Worm (Caenorhabditis elegans) whole organism, L4 larva: Measurements from ENCODE around the gene sru-35.
A peak's percentile ranks its signal among the peaks of the same experiment; 100 is the strongest.

Source experiments
- D1046.2 ChIP-seq: fragments of 200-800 bp; sonication (Bioruptor generic); IDR thresholded peaks from 2 replicates; pipeline ENCODE4 v1.3.6; 2022; ENCODE audit warnings: missing genetic modification characterization, missing compliant biosample characterization
- F26F4.8 ChIP-seq: fragments of 200-800 bp; sonication (Bioruptor generic); conservative IDR thresholded peaks from 2 replicates; pipeline ENCODE4 v1.3.6; 2022; ENCODE audit warnings: missing genetic modification characterization, missing compliant biosample characterization
- T26A8.4 ChIP-seq: fragments of 200-800 bp; sonication (Bioruptor generic); IDR thresholded peaks from 2 replicates; pipeline ENCODE4 v1.3.6; 2022; ENCODE audit warnings: missing genetic modification characterization, missing compliant biosample characterization
- Y105C5A.15 ChIP-seq: fragments of 200-800 bp; sonication (Bioruptor generic); IDR thresholded peaks from 2 replicates; pipeline ENCODE4 v1.3.6; 2022; ENCODE audit warnings: missing genetic modification characterization, missing compliant biosample characterization
- Y5F2A.4 ChIP-seq: fragments of 200-800 bp; sonication (Bioruptor generic); optimal IDR thresholded peaks from 2 replicates; lab custom pipeline; 2018; ENCODE audit warnings: mild to moderate bottlenecking, missing genetic modification characterization, missing compliant biosample characterization
- Y75B8A.6 ChIP-seq: fragments of 200-800 bp; sonication (Bioruptor generic); IDR thresholded peaks from 2 replicates; pipeline ENCODE4 v1.3.6; 2022; ENCODE audit warnings: missing genetic modification reagents, missing genetic modification characterization, missing compliant biosample characterization
- ZK546.5 ChIP-seq, 2 experiments: sonication (generic microtip); optimal IDR thresholded peaks; 2 replicates each; lab custom pipeline; 2017; ENCODE audit warnings: missing biosample characterization in 2 of 2, missing genetic modification characterization in 2 of 2
- aha-1 ChIP-seq: fragments of 150-350 bp; peaks from one replicate; lab custom pipeline; 2014; ENCODE audit warnings: missing biosample characterization, missing genetic modification characterization
- ama-1 ChIP-seq: fragments of 150-350 bp; optimal IDR thresholded peaks from 2 replicates; lab custom pipeline; 2014; ENCODE audit warnings: inconsistent platforms, mixed read lengths
- arid-1 ChIP-seq: fragments of 200-800 bp; sonication (Bioruptor generic); conservative IDR thresholded peaks from 2 replicates; pipeline ENCODE4 v1.3.6; 2022; ENCODE audit warnings: missing genetic modification reagents, missing genetic modification characterization, missing compliant biosample characterization
- attf-4 ChIP-seq: sonication (generic microtip); optimal IDR thresholded peaks from 3 replicates; lab custom pipeline; 2017; ENCODE audit warnings: missing biosample characterization, missing genetic modification characterization
- ceh-20 ChIP-seq: fragments of 200-800 bp; sonication (Bioruptor generic); IDR thresholded peaks from 2 replicates; pipeline ENCODE4 v1.3.6; 2022; ENCODE audit warnings: missing genetic modification reagents, missing genetic modification characterization, missing compliant biosample characterization
- ceh-28 ChIP-seq: fragments of 150-350 bp; optimal IDR thresholded peaks from 2 replicates; lab custom pipeline; 2014; ENCODE audit warnings: missing biosample characterization, missing genetic modification reagents, missing genetic modification characterization
- ceh-82 ChIP-seq: sonication (generic microtip); optimal IDR thresholded peaks from 2 replicates; lab custom pipeline; 2017; ENCODE audit warnings: missing biosample characterization, missing genetic modification characterization
- cey-2 ChIP-seq: sonication (generic microtip); optimal IDR thresholded peaks from 3 replicates; lab custom pipeline; 2017; ENCODE audit warnings: missing genetic modification characterization, mild to moderate bottlenecking, missing compliant biosample characterization, antibody characterized with exemption, borderline replicate concordance; ENCODE audit not compliant: insufficient read depth
- ctbp-1 ChIP-seq: fragments of 200-800 bp; sonication (Bioruptor generic); IDR thresholded peaks from 2 replicates; pipeline ENCODE4 v1.3.6; 2022; ENCODE audit warnings: missing genetic modification reagents, missing genetic modification characterization, missing compliant biosample characterization
- daf-16 ChIP-seq, 3 experiments: sonication (generic microtip); optimal IDR thresholded peaks; 2 replicates each; lab custom pipeline; 2016 to 2017; ENCODE audit warnings: missing genetic modification characterization in 3 of 3, missing genetic modification reagents in 3 of 3, mild to moderate bottlenecking in 2 of 3, missing compliant biosample characterization in 2 of 3, missing biosample characterization in 1 of 3, moderate library complexity in 1 of 3
- daf-8 ChIP-seq: fragments of 200-800 bp; sonication (Bioruptor generic); IDR thresholded peaks from 2 replicates; pipeline ENCODE4 v1.3.6; 2022; ENCODE audit warnings: missing genetic modification characterization, missing compliant biosample characterization
- dmd-6 ChIP-seq: fragments of 200-800 bp; sonication (Bioruptor generic); IDR thresholded peaks from 2 replicates; pipeline ENCODE4 v1.3.6; 2022; ENCODE audit warnings: missing genetic modification reagents, missing genetic modification characterization, missing compliant biosample characterization
- fos-1 ChIP-seq: fragments of 150-350 bp; optimal IDR thresholded peaks from 2 replicates; lab custom pipeline; 2014; ENCODE audit warnings: missing biosample characterization, missing genetic modification characterization
- hif-1 ChIP-seq, 2 experiments: sonication (generic microtip); optimal IDR thresholded peaks; 2 replicates each; lab custom pipeline; 2016 to 2017; ENCODE audit warnings: missing compliant biosample characterization in 2 of 2, missing genetic modification characterization in 2 of 2, missing genetic modification reagents in 2 of 2, missing genotype in 2 of 2, mild to moderate bottlenecking in 1 of 2
- hmg-1.1 ChIP-seq: fragments of 200-800 bp; sonication (Bioruptor generic); IDR thresholded peaks from 2 replicates; pipeline ENCODE4 v1.3.6; 2022; ENCODE audit warnings: missing genetic modification reagents, missing genetic modification characterization, missing compliant biosample characterization
- jun-1 ChIP-seq: fragments of 150-350 bp; optimal IDR thresholded peaks from 2 replicates; lab custom pipeline; 2014; ENCODE audit warnings: missing biosample characterization, missing genetic modification reagents, missing genetic modification characterization
- lin-13 ChIP-seq: fragments of 150-350 bp; optimal IDR thresholded peaks from 2 replicates; lab custom pipeline; 2014; ENCODE audit warnings: missing biosample characterization, missing genetic modification reagents, missing genetic modification characterization
- lin-39 ChIP-seq: fragments of 150-350 bp; optimal IDR thresholded peaks from 2 replicates; lab custom pipeline; 2014; ENCODE audit warnings: missing biosample characterization, missing genetic modification reagents, missing genetic modification characterization
- lsy-2 ChIP-seq, 2 experiments: fragments of 150-350 bp in 1 of 2; sonication (generic microtip) in 1 of 2; optimal IDR thresholded peaks; 2 replicates each; lab custom pipeline; 2014 to 2017; ENCODE audit warnings: missing biosample characterization in 2 of 2, missing genetic modification characterization in 2 of 2
- madf-5 ChIP-seq, 2 experiments: fragments of 200-800 bp; sonication (Bioruptor generic); IDR thresholded peaks; 2 replicates each; pipeline ENCODE4 v1.3.6; 2022; ENCODE audit warnings: missing compliant biosample characterization in 2 of 2, missing genetic modification characterization in 2 of 2
- madf-9 ChIP-seq: fragments of 200-800 bp; sonication (Bioruptor generic); conservative IDR thresholded peaks from 2 replicates; pipeline ENCODE4 v1.3.6; 2022; ENCODE audit warnings: missing genetic modification reagents, missing genetic modification characterization, missing compliant biosample characterization
- mdt-29 ChIP-seq: fragments of 200-800 bp; sonication (Bioruptor generic); IDR thresholded peaks from 2 replicates; pipeline ENCODE4 v1.3.6; 2022; ENCODE audit warnings: missing genetic modification reagents, missing genetic modification characterization, missing compliant biosample characterization
- mep-1 ChIP-seq: fragments of 150-350 bp; sonication (generic microtip); optimal IDR thresholded peaks from 3 replicates; lab custom pipeline; 2014; ENCODE audit warnings: missing biosample characterization, missing genetic modification characterization
- nhr-10 ChIP-seq: fragments of 150-350 bp; optimal IDR thresholded peaks from 2 replicates; lab custom pipeline; 2014; ENCODE audit warnings: missing biosample characterization, missing genetic modification characterization
- nhr-237 ChIP-seq: sonication (generic microtip); optimal IDR thresholded peaks from 2 replicates; lab custom pipeline; 2017; ENCODE audit warnings: missing biosample characterization, missing genetic modification characterization
- nhr-28 ChIP-seq: fragments of 150-350 bp; optimal IDR thresholded peaks from 2 replicates; lab custom pipeline; 2014; ENCODE audit warnings: missing biosample characterization, missing genetic modification characterization
- nhr-42 ChIP-seq: fragments of 200-800 bp; sonication (Bioruptor generic); IDR thresholded peaks from 2 replicates; pipeline ENCODE4 v1.3.6; 2022; ENCODE audit warnings: missing genetic modification characterization, missing compliant biosample characterization
- nhr-6 ChIP-seq: fragments of 150-350 bp; optimal IDR thresholded peaks from 2 replicates; lab custom pipeline; 2014; ENCODE audit warnings: missing biosample characterization, missing genetic modification characterization
- nhr-77 ChIP-seq: fragments of 150-350 bp; optimal IDR thresholded peaks from 2 replicates; lab custom pipeline; 2014; ENCODE audit warnings: missing biosample characterization, missing genetic modification characterization
- php-3 ChIP-seq: fragments of 200-800 bp; sonication (Bioruptor generic); IDR thresholded peaks from 2 replicates; pipeline ENCODE4 v1.3.6; 2022; ENCODE audit warnings: missing genetic modification reagents, missing genetic modification characterization, missing compliant biosample characterization
- pqm-1 ChIP-seq: sonication (generic microtip); optimal IDR thresholded peaks from 2 replicates; lab custom pipeline; 2017; ENCODE audit warnings: missing biosample characterization, missing genetic modification characterization
- saeg-2 ChIP-seq: fragments of 200-800 bp; sonication (Bioruptor generic); IDR thresholded peaks from 2 replicates; pipeline ENCODE4 v1.3.6; 2022; ENCODE audit warnings: missing genetic modification reagents, missing genetic modification characterization, missing compliant biosample characterization
- sdz-12 ChIP-seq: fragments of 200-800 bp; sonication (Bioruptor generic); optimal IDR thresholded peaks from 2 replicates; lab custom pipeline; 2018; ENCODE audit warnings: mild to moderate bottlenecking, missing genetic modification characterization, missing compliant biosample characterization
- skn-1 ChIP-seq: fragments of 150-350 bp; optimal IDR thresholded peaks from 2 replicates; lab custom pipeline; 2014; ENCODE audit warnings: missing biosample characterization, missing genetic modification characterization
- snpc-4 ChIP-seq: fragments of 150-350 bp; optimal IDR thresholded peaks from 2 replicates; lab custom pipeline; 2014; ENCODE audit warnings: missing biosample characterization, missing genetic modification characterization
- spr-3 ChIP-seq: fragments of 200-800 bp; sonication (Bioruptor generic); optimal IDR thresholded peaks from 2 replicates; lab custom pipeline; 2018; ENCODE audit warnings: mild to moderate bottlenecking, missing genetic modification characterization, missing compliant biosample characterization
- tra-1 ChIP-seq: fragments of 200-800 bp; sonication (Bioruptor generic); IDR thresholded peaks from 2 replicates; pipeline ENCODE4 v1.3.6; 2022; ENCODE audit warnings: missing genetic modification reagents, missing genetic modification characterization, missing compliant biosample characterization
- unc-62 ChIP-seq, 3 experiments: fragments of 150-350 bp in 1 of 3; sonication (generic microtip); optimal IDR thresholded peaks in 2 of 3; peaks in 1 of 3; 1 replicate in 1 of 3; 2 replicates in 2 of 3; lab custom pipeline; 2014 to 2017; ENCODE audit warnings: missing biosample characterization in 3 of 3, missing genetic modification characterization in 3 of 3, missing genetic modification reagents in 3 of 3, missing genotype in 1 of 3
- vab-7 ChIP-seq: fragments of 200-800 bp; sonication (Bioruptor generic); IDR thresholded peaks from 2 replicates; pipeline ENCODE4 v1.3.6; 2022; ENCODE audit warnings: missing genetic modification reagents, missing genetic modification characterization, missing compliant biosample characterization
- zag-1 ChIP-seq: fragments of 150-350 bp; optimal IDR thresholded peaks from 2 replicates; lab custom pipeline; 2014; ENCODE audit warnings: missing biosample characterization, missing genetic modification characterization
- zfp-2 ChIP-seq: sonication (generic microtip); optimal IDR thresholded peaks from 2 replicates; lab custom pipeline; 2016; ENCODE audit warnings: mild to moderate bottlenecking, missing genetic modification characterization, missing compliant biosample characterization
- zip-11 ChIP-seq: fragments of 200-800 bp; sonication (Bioruptor generic); IDR thresholded peaks from 2 replicates; pipeline ENCODE4 v1.3.6; 2022; ENCODE audit warnings: missing genetic modification characterization, missing compliant biosample characterization
- ztf-11 ChIP-seq: fragments of 150-350 bp; optimal IDR thresholded peaks from 2 replicates; lab custom pipeline; 2014; ENCODE audit warnings: missing biosample characterization, missing genetic modification characterization

The sru-35 gene

ce11 chrIV:8743654-8744332 is 46.3 kb downstream of the sru-35 start, which contains the start of gene F21D5.7:
Gene F21D5.7, minus strand, starts transcription at chrIV:8743704.
- peak; percentile 35 for TF ChIP-seq lin-13 (GFP tag; lab: Kevin White, UChicago)
- no peak for TF ChIP-seq ztf-11 (tag; lab: Kevin White, UChicago)
- no peak for TF ChIP-seq tra-1 (GFP tag; lab: Robert Waterston, UW)
- TF ChIP-seq mep-1 (tag; lab: Kevin White, UChicago) = peak; percentile 80
- peak; percentile 94; the same call in 1 of the 2 replicates for TF ChIP-seq T26A8.4
- TF ChIP-seq dmd-6 (GFP tag; lab: Robert Waterston, UW) = no peak; the same call in none of the 2 replicates
- no peak for TF ChIP-seq cey-2 (tag; lab: Kevin White, UChicago)
- peak in 1 of 2 experiments; percentile 90 for TF ChIP-seq lsy-2 (tag; optimal IDR thresholded peaks at IDR 0.05; lab: Kevin White, UChicago)
- TF ChIP-seq lin-39 (tag; lab: Kevin White, UChicago) = no peak
- TF ChIP-seq unc-62 (GFP tag; optimal IDR thresholded peaks at IDR 0.05 in 1 of 2; lab: Kevin White, UChicago) = peak in 1 of 2 experiments; percentile 51
- no peak for TF ChIP-seq unc-62 (tag; optimal IDR thresholded peaks at IDR 0.05; lab: Kevin White, UChicago)
- TF ChIP-seq vab-7 (GFP tag; lab: Robert Waterston, UW) = no peak
- TF ChIP-seq jun-1 (tag; lab: Kevin White, UChicago) = no peak
- TF ChIP-seq madf-9 (GFP tag; lab: Robert Waterston, UW) = 0 out of 2 replicates have a peak, but pooled peaks have one; percentile 37
- peak; percentile 58 for TF ChIP-seq nhr-77 (tag; lab: Kevin White, UChicago)
- no peak for TF ChIP-seq D1046.2 (GFP tag; lab: Robert Waterston, UW)
- TF ChIP-seq hif-1 (tag; optimal IDR thresholded peaks at IDR 0.05; lab: Kevin White, UChicago) = peak in 1 of 2 experiments; percentile 44
- TF ChIP-seq skn-1 = no peak
- no peak for TF ChIP-seq Y105C5A.15
- TF ChIP-seq ZK546.5 (tag; optimal IDR thresholded peaks at IDR 0.05; lab: Kevin White, UChicago) = no peak
- no peak for TF ChIP-seq snpc-4 (tag; lab: Kevin White, UChicago)
- no peak for TF ChIP-seq saeg-2 (GFP tag; lab: Robert Waterston, UW)
- TF ChIP-seq ctbp-1 = peak; percentile 24; the same call in 1 of the 2 replicates
- TF ChIP-seq Y5F2A.4 = no peak
- no peak for TF ChIP-seq attf-4 (tag; lab: Kevin White, UChicago)
- no peak for TF ChIP-seq nhr-237 (tag; lab: Kevin White, UChicago)
- TF ChIP-seq daf-16 (GFP tag; optimal IDR thresholded peaks at IDR 0.05; lab: Kevin White, UChicago) = peak in 1 of 2 experiments; percentile 34
- peak; percentile 70 for TF ChIP-seq daf-16 (tag; optimal IDR thresholded peaks at IDR 0.05; lab: Kevin White, UChicago)
- TF ChIP-seq madf-5 (GFP tag; IDR thresholded peaks at IDR 0.05; lab: Robert Waterston, UW) = no peak
- no peak for TF ChIP-seq zip-11 (GFP tag; lab: Robert Waterston, UW)
- TF ChIP-seq mdt-29 (GFP tag; lab: Robert Waterston, UW) = no peak
- no peak for TF ChIP-seq Y75B8A.6 (GFP tag; lab: Robert Waterston, UW)
- no peak for TF ChIP-seq zfp-2 (tag; lab: Kevin White, UChicago)
- no peak for TF ChIP-seq ceh-82 (tag; lab: Kevin White, UChicago)
- TF ChIP-seq aha-1 (tag; lab: Kevin White, UChicago) = peak; percentile 76
- no peak for TF ChIP-seq zag-1 (tag; lab: Kevin White, UChicago)
- TF ChIP-seq ceh-20 (GFP tag; lab: Robert Waterston, UW) = no peak
- peak; percentile 46 for TF ChIP-seq nhr-6 (tag; lab: Kevin White, UChicago)
- TF ChIP-seq ceh-28 = peak; percentile 33
- peak; percentile 34; the same call in 1 of the 2 replicates for TF ChIP-seq hmg-1.1
- no peak for TF ChIP-seq F26F4.8 (GFP tag; lab: Robert Waterston, UW)
- no peak for TF ChIP-seq ama-1 (lab: Kevin White, UChicago)
- no peak for TF ChIP-seq nhr-42 (GFP tag; lab: Robert Waterston, UW)
- peak; percentile 80 for TF ChIP-seq php-3 (GFP tag; lab: Robert Waterston, UW)
- no peak for TF ChIP-seq nhr-10 (tag; lab: Kevin White, UChicago)
- TF ChIP-seq fos-1 = no peak
- no peak for TF ChIP-seq sdz-12 (GFP tag; lab: Kevin White, UChicago)
- TF ChIP-seq arid-1 (GFP tag; lab: Robert Waterston, UW) = no peak
- TF ChIP-seq pqm-1 = no peak
- TF ChIP-seq daf-8 (GFP tag; lab: Robert Waterston, UW) = no peak
- peak; percentile 56 for TF ChIP-seq nhr-28
- no peak for TF ChIP-seq spr-3 (GFP tag; lab: Kevin White, UChicago)
